Worm (Caenorhabditis elegans): Measurements from ENCODE around the gene Y67D8C.6.

The Y67D8C.6 gene

ce11 chrIV:3062936-3063439 is at the start of gene Y67D8C.6:
TSS of gene Y67D8C.6 (minus strand) at chrIV:3063389.
- no peak for TF ChIP-seq W03F9.2 (tag; optimal IDR thresholded peaks at IDR 0.05)
- no peak for TF ChIP-seq him-1 (tag; optimal IDR thresholded peaks at IDR 0.05)
- TF ChIP-seq dao-5 (tag; optimal IDR thresholded peaks at IDR 0.05): no peak

ce11 chrIV:3101208-3101607 is 38.0 kb upstream of the Y67D8C.6 start:
- TF ChIP-seq dao-5 (tag; optimal IDR thresholded peaks at IDR 0.05) (no peak), W03F9.2 (tag; optimal IDR thresholded peaks at IDR 0.05) (no peak), him-1 (tag; optimal IDR thresholded peaks at IDR 0.05) (no peak)

ce11 chrIV:3097019-3097418 is 33.8 kb upstream of the Y67D8C.6 start:
- no peak for TF ChIP-seq dao-5 (tag; optimal IDR thresholded peaks at IDR 0.05)
- TF ChIP-seq W03F9.2 (tag; optimal IDR thresholded peaks at IDR 0.05): no peak
- TF ChIP-seq him-1 (tag; optimal IDR thresholded peaks at IDR 0.05): no peak

ce11 chrIV:3095995-3096544 is 32.9 kb upstream of the Y67D8C.6 start:
- no peak for TF ChIP-seq W03F9.2 (tag; optimal IDR thresholded peaks at IDR 0.05)
- TF ChIP-seq him-1 (tag; optimal IDR thresholded peaks at IDR 0.05): no peak
- TF ChIP-seq dao-5 (tag; optimal IDR thresholded peaks at IDR 0.05): no peak

ce11 chrIV:3092978-3093377 is 29.8 kb upstream of the Y67D8C.6 start:
- no peak for TF ChIP-seq him-1 (tag; optimal IDR thresholded peaks at IDR 0.05)
- no peak for TF ChIP-seq W03F9.2 (tag; optimal IDR thresholded peaks at IDR 0.05)
- TF ChIP-seq dao-5 (tag; optimal IDR thresholded peaks at IDR 0.05): no peak

- TF ChIP-seq W03F9.2 (tag; optimal IDR thresholded peaks at IDR 0.05) (no peak), him-1 (tag; optimal IDR thresholded peaks at IDR 0.05) (no peak), dao-5 (tag; optimal IDR thresholded peaks at IDR 0.05) (no peak)
Observed at ce11 chrIV:3091112-3091511, 27.9 kb upstream of the Y67D8C.6 start.

- no peak for TF ChIP-seq W03F9.2 (tag; optimal IDR thresholded peaks at IDR 0.05)
- no peak for TF ChIP-seq him-1 (tag; optimal IDR thresholded peaks at IDR 0.05)
- TF ChIP-seq dao-5 (tag; optimal IDR thresholded peaks at IDR 0.05): no peak
Observed at ce11 chrIV:3089611-3090010, 26.4 kb upstream of the Y67D8C.6 start.

ce11 chrIV:3086825-3087224 is 23.6 kb upstream of the Y67D8C.6 start, which contains the start of gene Y67D8C.9:
TSS of gene Y67D8C.9 (minus strand) at chrIV:3086925.
- no peak for TF ChIP-seq dao-5 (tag; optimal IDR thresholded peaks at IDR 0.05)
- no peak for TF ChIP-seq W03F9.2 (tag; optimal IDR thresholded peaks at IDR 0.05)
- TF ChIP-seq him-1 (tag; optimal IDR thresholded peaks at IDR 0.05): no peak

- TF ChIP-seq him-1 (tag; optimal IDR thresholded peaks at IDR 0.05) (no peak), dao-5 (tag; optimal IDR thresholded peaks at IDR 0.05) (no peak), W03F9.2 (tag; optimal IDR thresholded peaks at IDR 0.05) (no peak)
Observed at ce11 chrIV:3076802-3077201, 13.6 kb upstream of the Y67D8C.6 start.

- no peak for TF ChIP-seq W03F9.2 (tag; optimal IDR thresholded peaks at IDR 0.05)
- TF ChIP-seq him-1 (tag; optimal IDR thresholded peaks at IDR 0.05): no peak
- no peak for TF ChIP-seq dao-5 (tag; optimal IDR thresholded peaks at IDR 0.05)
Observed at ce11 chrIV:3076207-3076606, 13.0 kb upstream of the Y67D8C.6 start, which contains the start of gene Y67D8C.22. TSS of gene Y67D8C.22 (minus strand) at chrIV:3076307.

ce11 chrIV:3071997-3072396 is 8.8 kb upstream of the Y67D8C.6 start, which contains the start of gene Y67D8C.2:
TSS of gene Y67D8C.2 (plus strand) at chrIV:3072297.
- TF ChIP-seq him-1 (tag; optimal IDR thresholded peaks at IDR 0.05): no peak
- no peak for TF ChIP-seq dao-5 (tag; optimal IDR thresholded peaks at IDR 0.05)
- TF ChIP-seq W03F9.2 (tag; optimal IDR thresholded peaks at IDR 0.05): no peak

ce11 chrIV:3069619-3070260 is 6.6 kb upstream of the Y67D8C.6 start, which contains the start of gene cpg-9:
TSS of gene cpg-9 (minus strand) at chrIV:3070210.
- TF ChIP-seq dao-5 (tag; optimal IDR thresholded peaks at IDR 0.05) (no peak), him-1 (tag; optimal IDR thresholded peaks at IDR 0.05) (no peak), W03F9.2 (tag; optimal IDR thresholded peaks at IDR 0.05) (no peak)

ce11 chrIV:3066834-3067233 is 3.6 kb upstream of the Y67D8C.6 start, which contains the start of gene Y67D8C.7:
TSS of gene Y67D8C.7 (minus strand) at chrIV:3066934.
- TF ChIP-seq W03F9.2 (tag; optimal IDR thresholded peaks at IDR 0.05) (no peak), dao-5 (tag; optimal IDR thresholded peaks at IDR 0.05) (no peak), him-1 (tag; optimal IDR thresholded peaks at IDR 0.05) (no peak)

ce11 chrIV:3055848-3056247 is 7.3 kb downstream of the Y67D8C.6 start:
- TF ChIP-seq dao-5 (tag; optimal IDR thresholded peaks at IDR 0.05) (no peak), him-1 (tag; optimal IDR thresholded peaks at IDR 0.05) (no peak), W03F9.2 (tag; optimal IDR thresholded peaks at IDR 0.05) (no peak)

Data from whole organism, L4/young adult.